Worm (Caenorhabditis elegans): ENCODE measurements around the gene acr-9.

DNA sequence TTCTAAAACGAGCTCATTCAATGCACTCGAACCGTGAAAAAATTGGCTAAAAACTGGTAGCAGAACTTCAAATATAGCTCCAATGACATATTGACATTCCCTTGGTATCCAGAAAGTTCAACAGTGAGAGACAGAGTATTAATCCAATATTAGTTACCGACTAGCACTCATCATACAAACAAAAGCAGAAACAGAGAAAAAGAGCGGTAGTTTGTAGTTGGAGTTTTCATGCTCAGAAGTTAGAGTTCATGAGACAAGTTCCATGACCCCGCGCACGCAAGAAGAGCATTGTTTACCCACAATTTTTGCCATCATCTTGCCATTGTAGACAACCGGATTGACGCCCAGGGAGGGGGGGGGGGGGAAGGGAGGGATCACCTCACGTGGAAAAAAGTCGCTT, 7.6 kb upstream of the acr-9 start:
- TF ChIP-seq K11D2.4 (GFP tag; IDR thresholded peaks at IDR 0.05) = no peak
- no peak for TF ChIP-seq nfyb-1 (GFP tag; IDR thresholded peaks at IDR 0.05)
- TF ChIP-seq ztf-22 (GFP tag; optimal IDR thresholded peaks at IDR 0.05) = no peak
